Worm (Caenorhabditis elegans) whole organism, L1 larva: ENCODE measurements around the gene crm-1.

Experiments used
- aly-2 ChIP-seq: fragments of 150-350 bp; optimal IDR thresholded peaks from 2 replicates; lab custom pipeline; 2014; ENCODE audit warnings: missing biosample characterization, missing genetic modification characterization
- ceh-90 ChIP-seq: sonication (generic microtip); optimal IDR thresholded peaks from 2 replicates; lab custom pipeline; 2016; ENCODE audit warnings: missing genetic modification characterization, missing compliant biosample characterization
- elt-3 ChIP-seq, 6 experiments: fragments of 150-350 bp in 1 of 6; sonication (generic microtip); optimal IDR thresholded peaks; 2 replicates each; lab custom pipeline; 2017 to 2018; ENCODE audit warnings: missing biosample characterization in 6 of 6, missing genetic modification characterization in 6 of 6, inconsistent platforms in 1 of 6
- fkh-10 ChIP-seq: sonication (generic microtip); optimal IDR thresholded peaks from 2 replicates; lab custom pipeline; 2017; ENCODE audit warnings: missing biosample characterization, missing genetic modification reagents, missing genetic modification characterization
- fos-1 ChIP-seq: fragments of 150-350 bp; optimal IDR thresholded peaks from 2 replicates; lab custom pipeline; 2014; ENCODE audit warnings: missing biosample characterization, missing genetic modification characterization
- hlh-17 ChIP-seq: fragments of 200-800 bp; sonication (Bioruptor generic); optimal IDR thresholded peaks from 2 replicates; lab custom pipeline; 2018; ENCODE audit warnings: missing genetic modification characterization, mild to moderate bottlenecking, missing compliant biosample characterization, moderate library complexity, borderline replicate concordance
- lsy-2 ChIP-seq, 2 experiments: fragments of 150-350 bp; optimal IDR thresholded peaks; 2 replicates each; lab custom pipeline; 2014; ENCODE audit warnings: missing biosample characterization in 2 of 2, missing genetic modification characterization in 2 of 2
- mef-2 ChIP-seq: fragments of 150-350 bp; optimal IDR thresholded peaks from 2 replicates; lab custom pipeline; 2014; ENCODE audit warnings: missing biosample characterization, missing genetic modification characterization
- nhr-12 ChIP-seq: sonication (generic microtip); optimal IDR thresholded peaks from 2 replicates; lab custom pipeline; 2017; ENCODE audit warnings: missing biosample characterization, missing genetic modification characterization
- nhr-90 ChIP-seq: sonication (generic microtip); optimal IDR thresholded peaks from 2 replicates; lab custom pipeline; 2016; ENCODE audit warnings: mild to moderate bottlenecking, missing genetic modification characterization, missing compliant biosample characterization; ENCODE audit not compliant: poor library complexity
- rnt-1 ChIP-seq: sonication (generic microtip); optimal IDR thresholded peaks from 2 replicates; lab custom pipeline; 2016; ENCODE audit warnings: mild to moderate bottlenecking, missing genetic modification characterization, moderate library complexity, missing compliant biosample characterization
- sox-4 ChIP-seq: sonication (generic microtip); optimal IDR thresholded peaks from 2 replicates; lab custom pipeline; 2016; ENCODE audit warnings: missing genetic modification characterization, missing compliant biosample characterization
- xbp-1 ChIP-seq: sonication (generic microtip); optimal IDR thresholded peaks from 2 replicates; lab custom pipeline; 2016; ENCODE audit warnings: missing genetic modification characterization, missing compliant biosample characterization

ce11 chrV:10314371-10314770 lies 17.5 kb downstream of the crm-1 start, which contains the start of gene trx-2:
- TF ChIP-seq nhr-12 (no peak), rnt-1 (tag; lab: Kevin White, UChicago) (no peak), nhr-90 (no peak), ceh-90 (tag; lab: Kevin White, UChicago) (no peak), elt-3 (tag; optimal IDR thresholded peaks at IDR 0.05; lab: Kevin White, UChicago) (no peak), aly-2 (tag; lab: Kevin White, UChicago) (no peak), fkh-10 (GFP tag; lab: Kevin White, UChicago) (no peak), sox-4 (no peak), lsy-2 (tag; optimal IDR thresholded peaks at IDR 0.05; lab: Kevin White, UChicago) (no peak), xbp-1 (no peak), mef-2 (no peak), fos-1 (no peak), hlh-17 (GFP tag; lab: Kevin White, UChicago) (no peak)
